Worm (Caenorhabditis elegans) whole organism, L3 larva: Measurements from ENCODE around the gene F49C12.5.

Experiments
- R02D3.7 ChIP-seq: fragments of 150-350 bp; optimal IDR thresholded peaks from 2 replicates; lab custom pipeline; 2014; ENCODE audit warnings: missing biosample characterization, missing genetic modification characterization
- ZK546.5 ChIP-seq: sonication (generic microtip); optimal IDR thresholded peaks from 2 replicates; lab custom pipeline; 2017; ENCODE audit warnings: missing biosample characterization, missing genetic modification characterization
- ceh-16 ChIP-seq: sonication (generic microtip); optimal IDR thresholded peaks from 2 replicates; lab custom pipeline; 2017; ENCODE audit warnings: missing biosample characterization, missing genetic modification characterization
- ceh-28 ChIP-seq: fragments of 150-350 bp; optimal IDR thresholded peaks from 2 replicates; lab custom pipeline; 2014; ENCODE audit warnings: missing biosample characterization, missing genetic modification reagents, missing genetic modification characterization
- ceh-9 ChIP-seq: sonication (generic microtip); optimal IDR thresholded peaks from 2 replicates; lab custom pipeline; 2018; ENCODE audit warnings: missing biosample characterization, missing genetic modification characterization
- egl-27 ChIP-seq: sonication (generic microtip); optimal IDR thresholded peaks from 4 replicates; lab custom pipeline; 2017; ENCODE audit warnings: missing biosample characterization, missing genetic modification reagents, missing genetic modification characterization
- elt-2 ChIP-seq: sonication (generic microtip); optimal IDR thresholded peaks from 2 replicates; lab custom pipeline; 2016; ENCODE audit warnings: missing genetic modification reagents, mild to moderate bottlenecking, missing genetic modification characterization, missing compliant biosample characterization
- elt-3 ChIP-seq, 3 experiments: fragments of 150-350 bp in 1 of 3; sonication (generic microtip) in 2 of 3; optimal IDR thresholded peaks; 2 replicates in 2 of 3; 4 replicates in 1 of 3; lab custom pipeline; 2014 to 2017; ENCODE audit warnings: missing biosample characterization in 3 of 3, missing genetic modification characterization in 3 of 3
- eor-1 ChIP-seq, 2 experiments: fragments of 150-350 bp; optimal IDR thresholded peaks; 2 replicates each; lab custom pipeline; 2014 to 2018; ENCODE audit warnings: missing biosample characterization in 2 of 2, missing genetic modification characterization in 2 of 2
- fkh-2 ChIP-seq: fragments of 150-350 bp; optimal IDR thresholded peaks from 2 replicates; lab custom pipeline; 2014; ENCODE audit warnings: missing biosample characterization, missing genetic modification reagents, missing genetic modification characterization
- fos-1 ChIP-seq: fragments of 150-350 bp; optimal IDR thresholded peaks from 2 replicates; lab custom pipeline; 2014; ENCODE audit warnings: missing biosample characterization, missing genetic modification characterization
- hmg-11 ChIP-seq: sonication (generic microtip); optimal IDR thresholded peaks from 2 replicates; lab custom pipeline; 2016; ENCODE audit warnings: missing genetic modification characterization, missing compliant biosample characterization
- jun-1 ChIP-seq: fragments of 150-350 bp; optimal IDR thresholded peaks from 2 replicates; lab custom pipeline; 2014; ENCODE audit warnings: missing biosample characterization, missing genetic modification reagents, missing genetic modification characterization
- lin-15B ChIP-seq: fragments of 150-350 bp; optimal IDR thresholded peaks from 2 replicates; lab custom pipeline; 2014; ENCODE audit warnings: missing biosample characterization, missing genetic modification characterization
- lin-39 ChIP-seq: fragments of 150-350 bp; optimal IDR thresholded peaks from 2 replicates; lab custom pipeline; 2018; ENCODE audit warnings: missing biosample characterization, missing genetic modification reagents, missing genetic modification characterization
- lsy-12 ChIP-seq: sonication (generic microtip); optimal IDR thresholded peaks from 2 replicates; lab custom pipeline; 2016; ENCODE audit warnings: mild to moderate bottlenecking, missing genetic modification characterization, missing compliant biosample characterization
- mml-1 ChIP-seq: fragments of 150-350 bp; sonication (generic microtip); optimal IDR thresholded peaks from 3 replicates; lab custom pipeline; 2014; ENCODE audit warnings: missing biosample characterization, missing genetic modification characterization
- nfya-1 ChIP-seq: sonication (generic microtip); optimal IDR thresholded peaks from 2 replicates; lab custom pipeline; 2017; ENCODE audit warnings: missing genetic modification characterization, mild to moderate bottlenecking, missing compliant biosample characterization, antibody characterized with exemption, moderate library complexity; ENCODE audit not compliant: insufficient read depth
- nhr-11 ChIP-seq: fragments of 150-350 bp; optimal IDR thresholded peaks from 2 replicates; lab custom pipeline; 2014; ENCODE audit warnings: missing biosample characterization, missing genetic modification characterization
- nhr-12 ChIP-seq: fragments of 150-350 bp; optimal IDR thresholded peaks from 2 replicates; lab custom pipeline; 2014; ENCODE audit warnings: missing biosample characterization, missing genetic modification characterization
- nhr-28 ChIP-seq: fragments of 150-350 bp; optimal IDR thresholded peaks from 2 replicates; lab custom pipeline; 2014; ENCODE audit warnings: missing biosample characterization, missing genetic modification characterization
- nhr-43 ChIP-seq: sonication (generic microtip); optimal IDR thresholded peaks from 2 replicates; lab custom pipeline; 2016; ENCODE audit warnings: mild to moderate bottlenecking, missing genetic modification characterization, missing compliant biosample characterization; ENCODE audit not compliant: poor library complexity, severe bottlenecking
- nhr-76 ChIP-seq: fragments of 150-350 bp; sonication (generic microtip); optimal IDR thresholded peaks from 5 replicates; lab custom pipeline; 2014; ENCODE audit warnings: missing biosample characterization, missing genetic modification characterization
- nhr-77 ChIP-seq: fragments of 150-350 bp; optimal IDR thresholded peaks from 2 replicates; lab custom pipeline; 2014; ENCODE audit warnings: missing biosample characterization, missing genetic modification characterization
- pha-4 ChIP-seq: fragments of 150-350 bp; optimal IDR thresholded peaks from 2 replicates; lab custom pipeline; 2014; ENCODE audit warnings: missing biosample characterization, missing genetic modification reagents, missing genetic modification characterization
- pqm-1 ChIP-seq: fragments of 150-350 bp; optimal IDR thresholded peaks from 2 replicates; lab custom pipeline; 2017; ENCODE audit warnings: missing biosample characterization, missing genetic modification characterization, inconsistent platforms
- sea-2 ChIP-seq: fragments of 150-350 bp; sonication (generic microtip); optimal IDR thresholded peaks from 4 replicates; lab custom pipeline; 2014; ENCODE audit warnings: missing biosample characterization, missing genetic modification reagents, missing genetic modification characterization
- skn-1 ChIP-seq: fragments of 150-350 bp; optimal IDR thresholded peaks from 2 replicates; lab custom pipeline; 2014; ENCODE audit warnings: missing biosample characterization, missing genetic modification characterization
- snpc-4 ChIP-seq: fragments of 150-350 bp; optimal IDR thresholded peaks from 2 replicates; lab custom pipeline; 2014; ENCODE audit warnings: missing biosample characterization, missing genetic modification characterization
- tbx-2 ChIP-seq: sonication (generic microtip); optimal IDR thresholded peaks from 2 replicates; lab custom pipeline; 2016; ENCODE audit warnings: mild to moderate bottlenecking, missing genetic modification characterization, missing compliant biosample characterization
- unc-39 ChIP-seq: sonication (generic microtip); optimal IDR thresholded peaks from 4 replicates; lab custom pipeline; 2017; ENCODE audit warnings: missing biosample characterization, missing genetic modification characterization
- zag-1 ChIP-seq: fragments of 150-350 bp; optimal IDR thresholded peaks from 2 replicates; lab custom pipeline; 2014; ENCODE audit warnings: missing biosample characterization, missing genetic modification characterization
- ztf-11 ChIP-seq: fragments of 150-350 bp; optimal IDR thresholded peaks from 2 replicates; lab custom pipeline; 2014; ENCODE audit warnings: missing biosample characterization, missing genetic modification characterization
- ztf-4 ChIP-seq: fragments of 150-350 bp; optimal IDR thresholded peaks from 2 replicates; lab custom pipeline; 2014; ENCODE audit warnings: missing biosample characterization, missing genetic modification characterization

The F49C12.5 gene

ce11 chrIV:9323989-9324506, 19.3 kb downstream of the F49C12.5 start, which contains the start of the genes nspg-11 and F49C12.15:
Gene nspg-11 (minus strand): TSS chrIV:9324089.
Gene F49C12.15 (plus strand): TSS chrIV:9324456.
- TF ChIP-seq sea-2 (GFP tag; lab: Kevin White, UChicago) (no peak), ceh-16 (tag; lab: Kevin White, UChicago) (no peak), elt-2 (peak; percentile 10)

ce11 chrIV:9327706-9328105, 23.0 kb downstream of the F49C12.5 start, which contains the start of gene clec-183:
Gene clec-183 (plus strand): TSS chrIV:9328006.
- no peak for TF ChIP-seq nhr-12
- TF ChIP-seq lin-15B (tag; lab: Kevin White, UChicago), result no peak
- TF ChIP-seq lin-39 (tag; lab: Kevin White, UChicago), result no peak
- no peak for TF ChIP-seq pha-4 (tag; lab: Kevin White, UChicago)
- TF ChIP-seq zag-1, result no peak
- TF ChIP-seq R02D3.7 (tag; lab: Kevin White, UChicago), result no peak
- TF ChIP-seq egl-27 (tag; lab: Kevin White, UChicago), result no peak
- TF ChIP-seq pqm-1, result no peak

ce11 chrIV:9330755-9331154, 26.0 kb downstream of the F49C12.5 start, which contains the start of gene nspg-7.1:
Gene nspg-7.1 (minus strand): TSS chrIV:9330855.
- TF ChIP-seq egl-27 (tag; lab: Kevin White, UChicago) (no peak), ceh-16 (tag; lab: Kevin White, UChicago) (no peak), elt-3 (tag; optimal IDR thresholded peaks at IDR 0.05; lab: Kevin White, UChicago) (no peak), eor-1 (tag; optimal IDR thresholded peaks at IDR 0.05; lab: Kevin White, UChicago) (no peak), ztf-11 (no peak), skn-1 (tag; lab: Kevin White, UChicago) (no peak), tbx-2 (no peak), lin-15B (tag; lab: Kevin White, UChicago) (no peak), nhr-28 (tag; lab: Kevin White, UChicago) (no peak), fos-1 (no peak), ceh-28 (tag; lab: Kevin White, UChicago) (no peak), nhr-76 (tag; lab: Kevin White, UChicago) (no peak), nhr-12 (no peak), pqm-1 (no peak), mml-1 (tag; lab: Kevin White, UChicago) (no peak), jun-1 (tag; lab: Kevin White, UChicago) (no peak), nhr-11 (no peak), nhr-43 (tag; lab: Kevin White, UChicago) (no peak), ztf-4 (no peak), ZK546.5 (tag; lab: Kevin White, UChicago) (no peak)

ce11 chrIV:9333007-9333406, 28.3 kb downstream of the F49C12.5 start:
- TF ChIP-seq nhr-43 (tag; lab: Kevin White, UChicago) (no peak), elt-2 (peak; percentile 93), fkh-2 (tag; lab: Kevin White, UChicago) (no peak), unc-39 (no peak), sea-2 (GFP tag; lab: Kevin White, UChicago) (no peak), egl-27 (tag; lab: Kevin White, UChicago) (no peak), fos-1 (no peak), lsy-12 (tag; lab: Kevin White, UChicago) (no peak), nhr-77 (tag; lab: Kevin White, UChicago) (no peak), pqm-1 (peak; percentile 57), ceh-9 (no peak)

- TF ChIP-seq elt-2 (peak; percentile 75), nfya-1 (peak; percentile 61), hmg-11 (tag; lab: Kevin White, UChicago) (peak; percentile 2), tbx-2 (no peak), lsy-12 (tag; lab: Kevin White, UChicago) (no peak), snpc-4 (peak; percentile 27), lin-15B (tag; lab: Kevin White, UChicago) (peak; percentile 25), pha-4 (tag; lab: Kevin White, UChicago) (peak; percentile 80)
- TF ChIP-seq, all 47 proteins: peak for 6
These were observed 31.0 kb downstream of the F49C12.5 start, which contains the start of the genes coa-4 and T20D3.14 for ce11 chrIV:9335552-9336251. Gene coa-4 (minus strand): TSS chrIV:9335602. Gene T20D3.14 (minus strand): TSS chrIV:9335909.
